Fruit fly (Drosophila melanogaster): Measurements from ENCODE around the gene CG4511.

The CG4511 gene

dm6 chr3R:10826796-10827524 is 27.3 kb upstream of the CG4511 start, which contains the start of gene Cad86C (continued):
- no peak for TF ChIP-seq psq (GFP tag; optimal IDR thresholded peaks at IDR 0.05)
- TF ChIP-seq phol (tag; optimal IDR thresholded peaks at IDR 0.05): no peak
- no peak for TF ChIP-seq CG10321 (GFP tag; IDR thresholded peaks at IDR 0.05)
- TF ChIP-seq CkIIα-i1 (GFP tag; IDR thresholded peaks at IDR 0.05): no peak
- no peak for TF ChIP-seq NC2β (GFP tag; optimal IDR thresholded peaks at IDR 0.05)
- TF ChIP-seq CG18262 (tag; optimal IDR thresholded peaks at IDR 0.05): no peak
- peak; percentile 20; the same call in 1 of the 2 replicates for TF ChIP-seq stc (GFP tag; IDR thresholded peaks at IDR 0.05)
- no peak for TF ChIP-seq sug (tag; optimal IDR thresholded peaks at IDR 0.05)
- peak; percentile 43 for TF ChIP-seq Med (GFP tag)
- peak; percentile 37; the same call in 1 of the 2 replicates for TF ChIP-seq amos (GFP tag; IDR thresholded peaks at IDR 0.05; ENCODE audit: partially characterized antibody)
- TF ChIP-seq Antp (GFP tag; optimal IDR thresholded peaks at IDR 0.05): no peak
- TF ChIP-seq nom (GFP tag; optimal IDR thresholded peaks at IDR 0.05): peak; percentile 85
- TF ChIP-seq HLHmδ (GFP tag; optimal IDR thresholded peaks at IDR 0.05): no peak
- TF ChIP-seq toy (GFP tag; IDR thresholded peaks at IDR 0.05): no peak
- TF ChIP-seq dysf (GFP tag; IDR thresholded peaks at IDR 0.05): no peak
- no peak for TF ChIP-seq dan (GFP tag; IDR thresholded peaks at IDR 0.05)
- no peak for TF ChIP-seq CG11398 (GFP tag; optimal IDR thresholded peaks at IDR 0.05)
- no peak for TF ChIP-seq CG16863 (GFP tag; optimal IDR thresholded peaks at IDR 0.05)
- peak; percentile 51 for TF ChIP-seq D19B (GFP tag; optimal IDR thresholded peaks at IDR 0.05)
- TF ChIP-seq HHEX (GFP tag; optimal IDR thresholded peaks at IDR 0.05): no peak
- no peak for TF ChIP-seq crol (GFP tag; IDR thresholded peaks at IDR 0.05)
- no peak for TF ChIP-seq H2.0 (GFP tag; IDR thresholded peaks at IDR 0.05)
- peak; percentile 52; the same call in 1 of the 2 replicates for TF ChIP-seq nerfin-2 (GFP tag; IDR thresholded peaks at IDR 0.05; ENCODE audit: partially characterized antibody)
- TF ChIP-seq Abd-B (GFP tag; optimal IDR thresholded peaks at IDR 0.05): no peak
- TF ChIP-seq pnt (GFP tag; optimal IDR thresholded peaks at IDR 0.05): no peak
- TF ChIP-seq CG15269 (tag; optimal IDR thresholded peaks at IDR 0.05): no peak
- no peak for TF ChIP-seq CG30403 (GFP tag; optimal IDR thresholded peaks at IDR 0.05)
- peak; percentile 69 for TF ChIP-seq Bgb (GFP tag; IDR thresholded peaks at IDR 0.05; ENCODE audit: partially characterized antibody)
- no peak for TF ChIP-seq pum (GFP tag; optimal IDR thresholded peaks at IDR 0.05)
- TF ChIP-seq fu2 (GFP tag; optimal IDR thresholded peaks at IDR 0.05): no peak
- TF ChIP-seq Meics (GFP tag; optimal IDR thresholded peaks at IDR 0.05): no peak
- TF ChIP-seq CG12659 (GFP tag; optimal IDR thresholded peaks at IDR 0.05): no peak
- TF ChIP-seq CG10209 (GFP tag; optimal IDR thresholded peaks at IDR 0.05): no peak
- no peak for TF ChIP-seq CG10462 (GFP tag; optimal IDR thresholded peaks at IDR 0.05)
- TF ChIP-seq CG13296 (GFP tag; optimal IDR thresholded peaks at IDR 0.05): no peak
- TF ChIP-seq CG42726 (GFP tag; IDR thresholded peaks at IDR 0.05; ENCODE audit: partially characterized antibody): no peak
- no peak for TF ChIP-seq CG3065 (GFP tag; optimal IDR thresholded peaks at IDR 0.05)
- no peak for TF ChIP-seq aop (GFP tag; IDR thresholded peaks at IDR 0.05)
- TF ChIP-seq CG6689 (GFP tag; IDR thresholded peaks at IDR 0.05): no peak
- TF ChIP-seq maf-S (GFP tag; optimal IDR thresholded peaks at IDR 0.05): no peak
- TF ChIP-seq Hr78 (GFP tag; optimal IDR thresholded peaks at IDR 0.05): no peak
- TF ChIP-seq fd102C (GFP tag; optimal IDR thresholded peaks at IDR 0.05): no peak
- TF ChIP-seq NFAT (GFP tag; IDR thresholded peaks at IDR 0.05): no peak
- no peak for TF ChIP-seq cato (GFP tag; optimal IDR thresholded peaks at IDR 0.05; ENCODE audit: borderline replicate concordance)
- TF ChIP-seq NfI (GFP tag; optimal IDR thresholded peaks at IDR 0.05): no peak
- TF ChIP-seq vfl (GFP tag; optimal IDR thresholded peaks at IDR 0.05): no peak
- no peak for TF ChIP-seq Oaz (GFP tag; IDR thresholded peaks at IDR 0.05)
- no peak for TF ChIP-seq C15 (GFP tag; IDR thresholded peaks at IDR 0.05)
- peak; percentile 46 for TF ChIP-seq CG34224 (GFP tag; IDR thresholded peaks at IDR 0.05; ENCODE audit: partially characterized antibody)
- no peak for TF ChIP-seq odd (GFP tag; optimal IDR thresholded peaks at IDR 0.05)

All from whole organism, embryonic.